Fruit fly (Drosophila melanogaster) whole organism, prepupa: Measurements from ENCODE around the gene CG42305.

Source experiments
- CG16779 ChIP-seq: fragments of 200-800 bp; sonication (Bioruptor generic); optimal IDR thresholded peaks from 3 replicates; lab custom pipeline; 2017; ENCODE audit warnings: missing biosample characterization, mild to moderate bottlenecking, missing genetic modification characterization
- CG32006 ChIP-seq: fragments of 200-800 bp; sonication (Bioruptor generic); optimal IDR thresholded peaks from 3 replicates; lab custom pipeline; 2017; ENCODE audit warnings: missing biosample characterization, mild to moderate bottlenecking, missing genetic modification characterization
- CG4318 ChIP-seq: fragments of 200-800 bp; sonication (Bioruptor generic); optimal IDR thresholded peaks from 3 replicates; lab custom pipeline; 2017; ENCODE audit warnings: missing biosample characterization, mild to moderate bottlenecking, missing genetic modification characterization
- CG6808 ChIP-seq: fragments of 200-800 bp; sonication (Bioruptor generic); optimal IDR thresholded peaks from 3 replicates; lab custom pipeline; 2017; ENCODE audit warnings: missing biosample characterization, missing genetic modification characterization, mild to moderate bottlenecking, moderate library complexity, missing genetic modification reagents
- Ets96B ChIP-seq: fragments of 200-800 bp; optimal IDR thresholded peaks from 2 replicates; lab custom pipeline; 2019; ENCODE audit warnings: missing biosample characterization, mild to moderate bottlenecking, missing genetic modification characterization, moderate library complexity
- Hr4 ChIP-seq: fragments of 200-800 bp; sonication (Bioruptor generic); optimal IDR thresholded peaks from 3 replicates; lab custom pipeline; 2016; ENCODE audit warnings: missing biosample characterization, missing genetic modification characterization
- Lpt ChIP-seq: fragments of 200-800 bp; sonication (Bioruptor generic); optimal IDR thresholded peaks from 3 replicates; lab custom pipeline; 2016; ENCODE audit warnings: missing biosample characterization, missing genetic modification characterization
- OdsH ChIP-seq: fragments of 200-800 bp; sonication (Bioruptor generic); optimal IDR thresholded peaks from 3 replicates; lab custom pipeline; 2016; ENCODE audit warnings: missing biosample characterization, missing genetic modification characterization
- dac ChIP-seq: fragments of 200-800 bp; sonication (Bioruptor generic); optimal IDR thresholded peaks from 2 replicates; lab custom pipeline; 2017; ENCODE audit warnings: missing biosample characterization, mild to moderate bottlenecking, missing genetic modification characterization
- pdm3 ChIP-seq: fragments of 200-800 bp; sonication (Bioruptor generic); optimal IDR thresholded peaks from 3 replicates; lab custom pipeline; 2016; ENCODE audit warnings: missing biosample characterization, missing genetic modification characterization
- topi ChIP-seq: fragments of 200-800 bp; sonication (Bioruptor generic); optimal IDR thresholded peaks from 3 replicates; lab custom pipeline; 2016; ENCODE audit warnings: missing biosample characterization, missing genetic modification characterization

- TF ChIP-seq OdsH (GFP tag; lab: Kevin White, UChicago) (no peak), CG32006 (GFP tag; lab: Kevin White, UChicago) (no peak), CG6808 (GFP tag; lab: Kevin White, UChicago) (no peak), CG4318 (GFP tag; lab: Kevin White, UChicago) (no peak), dac (GFP tag; lab: Kevin White, UChicago) (no peak), Lpt (GFP tag; lab: Kevin White, UChicago) (no peak), CG16779 (no peak), topi (no peak), Ets96B (tag; lab: Kevin White, UChicago) (no peak), Hr4 (GFP tag; lab: Kevin White, UChicago) (no peak), pdm3 (no peak)
These were observed 19.2 kb upstream of the CG42305 start for dm6 chr2L:18793243-18793642.
